Fruit fly (Drosophila melanogaster) whole organism, embryonic: ENCODE measurements around the gene CG6511.

Experiments used
- CG10147 ChIP-seq: fragments of 200-800 bp; sonication (Bioruptor generic); optimal IDR thresholded peaks from 2 replicates; lab custom pipeline; 2019; ENCODE audit warnings: missing biosample characterization, mild to moderate bottlenecking, missing genetic modification characterization, moderate library complexity
- CG14860 ChIP-seq: fragments of 200-800 bp; sonication (Bioruptor generic); IDR thresholded peaks from 3 replicates; pipeline ENCODE4 v1.3.6; 2022; ENCODE audit warnings: missing biosample characterization, missing genetic modification characterization; ENCODE audit not compliant: partially characterized antibody
- Ravus ChIP-seq: fragments of 200-800 bp; sonication (Bioruptor generic); IDR thresholded peaks from 2 replicates; pipeline ENCODE4 v1.3.6; 2022; ENCODE audit warnings: missing biosample characterization, missing genetic modification characterization

- TF ChIP-seq Ravus (GFP tag; lab: Robert Waterston, UW): no peak
- no peak for TF ChIP-seq CG14860 (GFP tag; lab: Robert Waterston, UW)
- TF ChIP-seq CG10147 (GFP tag; lab: Kevin White, UChicago): no peak
These were observed 37.4 kb upstream of the CG6511 start for dm6 chr3L:8683773-8684172.
